Worm (Caenorhabditis elegans): ENCODE data around the gene Y57A10A.31.

Gene Y57A10A.31

ce11 chrII:12289085-12289484, at the start of gene Y57A10A.31:
Gene Y57A10A.31 (plus strand): TSS chrII:12289385.
- TF ChIP-seq ama-1 (optimal IDR thresholded peaks at IDR 0.05): no peak
- TF ChIP-seq sma-9 (GFP tag; optimal IDR thresholded peaks at IDR 0.05): no peak
- TF ChIP-seq sma-9 (tag; optimal IDR thresholded peaks at IDR 0.05): no peak
- no peak for TF ChIP-seq nhr-77 (tag; optimal IDR thresholded peaks at IDR 0.05)
- no peak for TF ChIP-seq fos-1 (tag; optimal IDR thresholded peaks at IDR 0.05)
- TF ChIP-seq lin-39 (tag; optimal IDR thresholded peaks at IDR 0.05): no peak
- TF ChIP-seq ztf-1 (GFP tag; conservative IDR thresholded peaks at IDR 0.05): no peak

ce11 chrII:12239449-12239848, 49.7 kb upstream of the Y57A10A.31 start:
- TF ChIP-seq fos-1 (tag; optimal IDR thresholded peaks at IDR 0.05) (peak; percentile 82), blmp-1 (tag; optimal IDR thresholded peaks at IDR 0.05; ENCODE audit: insufficient read depth) (peak; percentile 96), sem-4 (tag; optimal IDR thresholded peaks at IDR 0.05) (peak; percentile 51), ztf-4 (tag; optimal IDR thresholded peaks at IDR 0.05) (no peak), unc-55 (GFP tag; optimal IDR thresholded peaks at IDR 0.05) (no peak), skn-1 (tag; optimal IDR thresholded peaks at IDR 0.05) (no peak), nhr-12 (tag; optimal IDR thresholded peaks at IDR 0.05) (no peak), elt-1 (tag; optimal IDR thresholded peaks at IDR 0.05) (peak; percentile 50), nhr-21 (tag; optimal IDR thresholded peaks at IDR 0.05) (peak; percentile 37), nhr-25 (tag; optimal IDR thresholded peaks at IDR 0.05) (peak; percentile 84), egl-27 (tag; optimal IDR thresholded peaks at IDR 0.05) (no peak), Y55F3AM.14 (GFP tag; optimal IDR thresholded peaks at IDR 0.05) (no peak), mab-5 (tag; optimal IDR thresholded peaks at IDR 0.05) (no peak), ceh-16 (tag; optimal IDR thresholded peaks at IDR 0.05) (peak; percentile 58), lsy-2 (tag; optimal IDR thresholded peaks at IDR 0.05) (peak in 1 of 2 experiments; percentile 28), sma-9 (GFP tag; optimal IDR thresholded peaks at IDR 0.05) (no peak), sma-9 (tag; optimal IDR thresholded peaks at IDR 0.05) (no peak), ama-1 (optimal IDR thresholded peaks at IDR 0.05) (no peak), unc-62 (GFP tag; optimal IDR thresholded peaks at IDR 0.05) (no peak), lin-13 (GFP tag; optimal IDR thresholded peaks at IDR 0.05) (no peak)

- no peak for TF ChIP-seq ceh-16 (tag; optimal IDR thresholded peaks at IDR 0.05)
- no peak for TF ChIP-seq peb-1 (tag; optimal IDR thresholded peaks at IDR 0.05)
- TF ChIP-seq F13H6.1 (tag; optimal IDR thresholded peaks at IDR 0.05): no peak
- no peak for TF ChIP-seq lin-39 (tag; optimal IDR thresholded peaks at IDR 0.05)
- TF ChIP-seq nhr-23 (tag; optimal IDR thresholded peaks at IDR 0.05): no peak
- no peak for TF ChIP-seq ceh-82 (tag; optimal IDR thresholded peaks at IDR 0.05)
- TF ChIP-seq sma-3 (GFP tag; optimal IDR thresholded peaks at IDR 0.05): no peak
- no peak for TF ChIP-seq snpc-4 (tag; optimal IDR thresholded peaks at IDR 0.05)
- TF ChIP-seq nhr-11 (tag; optimal IDR thresholded peaks at IDR 0.05): no peak
- no peak for TF ChIP-seq fos-1 (tag; optimal IDR thresholded peaks at IDR 0.05)
- no peak for TF ChIP-seq mdl-1 (tag; optimal IDR thresholded peaks at IDR 0.05)
- no peak for TF ChIP-seq ztf-4 (tag; optimal IDR thresholded peaks at IDR 0.05)
- TF ChIP-seq nhr-237 (tag; optimal IDR thresholded peaks at IDR 0.05): no peak
- no peak for TF ChIP-seq C34F6.9 (tag; optimal IDR thresholded peaks at IDR 0.05)
- no peak for TF ChIP-seq lsy-2 (tag; optimal IDR thresholded peaks at IDR 0.05)
- no peak for TF ChIP-seq nhr-10 (tag; optimal IDR thresholded peaks at IDR 0.05)
- no peak for TF ChIP-seq zag-1 (tag; optimal IDR thresholded peaks at IDR 0.05)
- TF ChIP-seq mab-5 (tag; optimal IDR thresholded peaks at IDR 0.05): no peak
- TF ChIP-seq unc-55 (GFP tag; optimal IDR thresholded peaks at IDR 0.05): no peak
- no peak for TF ChIP-seq Y55F3AM.14 (GFP tag; optimal IDR thresholded peaks at IDR 0.05)
Measured at ce11 chrII:12240088-12240487, 49.1 kb upstream of the Y57A10A.31 start, which contains the start of gene txdc-12.1. Gene txdc-12.1 (plus strand): TSS chrII:12240388.

DNA sequence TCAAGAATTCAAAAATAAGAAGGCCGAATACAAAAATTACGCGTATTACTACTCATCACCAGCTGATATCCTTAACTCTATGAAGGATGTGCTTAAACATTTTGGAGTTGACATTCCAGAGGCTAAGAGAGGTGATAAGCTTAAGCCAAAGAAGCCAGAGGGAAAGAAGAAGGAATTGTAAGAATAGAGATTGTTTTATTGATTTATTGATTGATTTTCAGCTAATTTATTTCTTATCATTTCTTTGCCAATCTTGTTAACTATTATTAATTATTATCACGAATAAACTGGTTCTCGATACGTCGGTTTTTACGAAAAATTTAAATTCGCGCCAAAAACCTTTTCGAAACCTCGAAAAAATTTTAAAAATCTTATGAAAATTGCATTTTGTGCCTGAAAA, 47.4 kb upstream of the Y57A10A.31 start:
- TF ChIP-seq gmeb-1 (tag; optimal IDR thresholded peaks at IDR 0.05) (no peak), crh-2 (tag; optimal IDR thresholded peaks at IDR 0.05) (no peak)

- TF ChIP-seq lin-39 (tag; optimal IDR thresholded peaks at IDR 0.05) (no peak), nhr-237 (tag; optimal IDR thresholded peaks at IDR 0.05) (no peak), mab-5 (tag; optimal IDR thresholded peaks at IDR 0.05) (no peak)
Measured at ce11 chrII:12242551-12242950, 46.6 kb upstream of the Y57A10A.31 start, which contains the start of gene Y57A10A.24. Gene Y57A10A.24 (plus strand): TSS chrII:12242946.
